Worm (Caenorhabditis elegans): Measurements from ENCODE around the gene C36C5.14.

DNA sequence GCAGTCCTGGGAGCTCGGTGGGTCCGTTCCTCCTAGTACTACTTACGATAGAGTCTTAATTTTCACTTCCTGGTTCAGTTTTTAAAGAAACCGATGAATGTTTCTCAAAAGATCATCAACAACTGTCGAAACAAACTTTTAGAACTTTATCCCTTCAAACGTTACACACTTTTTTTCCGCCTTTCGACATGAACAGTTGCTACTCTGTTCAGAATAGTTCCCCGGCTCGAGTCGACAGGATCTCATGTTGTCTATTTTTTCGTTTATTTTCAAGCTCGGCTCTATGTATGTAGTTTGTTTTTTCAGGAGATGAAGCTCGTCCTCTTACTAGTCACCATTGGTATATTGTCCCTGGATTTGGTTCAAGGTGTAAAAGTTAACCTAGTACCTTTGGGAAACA is 8.6 kb downstream of the C36C5.14 start, which contains the start of gene exh-1:
- TF ChIP-seq unc-55 (GFP tag; optimal IDR thresholded peaks at IDR 0.05) (no peak), hlh-6 (tag; optimal IDR thresholded peaks at IDR 0.05) (no peak), ceh-31 (tag; optimal IDR thresholded peaks at IDR 0.05) (no peak), nhr-11 (tag; optimal IDR thresholded peaks at IDR 0.05) (no peak), fkh-10 (GFP tag; optimal IDR thresholded peaks at IDR 0.05) (no peak), dve-1 (tag; optimal IDR thresholded peaks at IDR 0.05) (no peak), ceh-9 (tag; optimal IDR thresholded peaks at IDR 0.05) (no peak)
